Fruit fly (Drosophila melanogaster): Measurements from ENCODE around the gene CG12420.
A peak's percentile ranks its signal among the peaks of the same experiment; 100 is the strongest.

Gene CG12420

dm6 chr3R:10226132-10227023 is 3.9 kb downstream of the CG12420 start:
- TF ChIP-seq pan (optimal IDR thresholded peaks at IDR 0.05) = no peak
- no peak for TF ChIP-seq usp (GFP tag; optimal IDR thresholded peaks at IDR 0.05)
- TF ChIP-seq Dll (optimal IDR thresholded peaks at IDR 0.05) = no peak
- no peak for TF ChIP-seq CG8478 (optimal IDR thresholded peaks at IDR 0.05)
- TF ChIP-seq EcR (GFP tag; optimal IDR thresholded peaks at IDR 0.05) = no peak
- no peak for TF ChIP-seq psq (optimal IDR thresholded peaks at IDR 0.05)

- TF ChIP-seq EcR (GFP tag; optimal IDR thresholded peaks at IDR 0.05) (no peak), pan (optimal IDR thresholded peaks at IDR 0.05) (no peak), CG8478 (optimal IDR thresholded peaks at IDR 0.05) (no peak), Dll (optimal IDR thresholded peaks at IDR 0.05) (no peak), usp (GFP tag; optimal IDR thresholded peaks at IDR 0.05) (no peak), psq (optimal IDR thresholded peaks at IDR 0.05) (no peak)
Observed at dm6 chr3R:10227990-10228389, 5.5 kb downstream of the CG12420 start.

dm6 chr3R:10251218-10251617 is 28.7 kb downstream of the CG12420 start, which contains the start of gene CG3999:
CG3999 (plus strand) TSS chr3R:10251518.
- no peak for TF ChIP-seq CG8478 (optimal IDR thresholded peaks at IDR 0.05)
- TF ChIP-seq EcR (GFP tag; optimal IDR thresholded peaks at IDR 0.05) = no peak
- TF ChIP-seq pan (optimal IDR thresholded peaks at IDR 0.05) = no peak
- TF ChIP-seq usp (GFP tag; optimal IDR thresholded peaks at IDR 0.05) = no peak
- TF ChIP-seq psq (optimal IDR thresholded peaks at IDR 0.05) = no peak
- TF ChIP-seq Dll (optimal IDR thresholded peaks at IDR 0.05) = no peak

dm6 chr3R:10251846-10252245 is 29.3 kb downstream of the CG12420 start:
- TF ChIP-seq pan (optimal IDR thresholded peaks at IDR 0.05) = no peak
- TF ChIP-seq usp (GFP tag; optimal IDR thresholded peaks at IDR 0.05) = no peak
- TF ChIP-seq Dll (optimal IDR thresholded peaks at IDR 0.05) = no peak
- TF ChIP-seq psq (optimal IDR thresholded peaks at IDR 0.05) = no peak
- no peak for TF ChIP-seq EcR (GFP tag; optimal IDR thresholded peaks at IDR 0.05)
- no peak for TF ChIP-seq CG8478 (optimal IDR thresholded peaks at IDR 0.05)

- TF ChIP-seq EcR (GFP tag; optimal IDR thresholded peaks at IDR 0.05) (no peak), Dll (optimal IDR thresholded peaks at IDR 0.05) (no peak), pan (optimal IDR thresholded peaks at IDR 0.05) (no peak), psq (optimal IDR thresholded peaks at IDR 0.05) (no peak)
Observed at dm6 chr3R:10261800-10262199, 39.3 kb downstream of the CG12420 start, which contains the start of the genes Sirt6 and pont. Sirt6 (minus strand) TSS chr3R:10261849. pont (plus strand) TSS chr3R:10262123.

- TF ChIP-seq pan (optimal IDR thresholded peaks at IDR 0.05) = no peak
- TF ChIP-seq psq (optimal IDR thresholded peaks at IDR 0.05) = no peak
- no peak for TF ChIP-seq EcR (GFP tag; optimal IDR thresholded peaks at IDR 0.05)
- no peak for TF ChIP-seq Dll (optimal IDR thresholded peaks at IDR 0.05)
- no peak for TF ChIP-seq CG8478 (optimal IDR thresholded peaks at IDR 0.05)
- no peak for TF ChIP-seq usp (GFP tag; optimal IDR thresholded peaks at IDR 0.05)
Observed at dm6 chr3R:10263972-10264536, 41.6 kb downstream of the CG12420 start, which contains the start of gene Nuak. Nuak (plus strand) TSS chr3R:10264306.

dm6 chr3R:10264601-10265421 is 42.3 kb downstream of the CG12420 start:
- TF ChIP-seq Dll (optimal IDR thresholded peaks at IDR 0.05) = peak; percentile 4
- no peak for TF ChIP-seq usp (GFP tag; optimal IDR thresholded peaks at IDR 0.05)

dm6 chr3R:10265552-10266137 is 43.1 kb downstream of the CG12420 start:
- TF ChIP-seq EcR (GFP tag; optimal IDR thresholded peaks at IDR 0.05) (no peak), Dll (optimal IDR thresholded peaks at IDR 0.05) (no peak), CG8478 (optimal IDR thresholded peaks at IDR 0.05) (no peak)

dm6 chr3R:10266624-10267492 is 44.4 kb downstream of the CG12420 start:
- TF ChIP-seq pan (optimal IDR thresholded peaks at IDR 0.05) = no peak
- TF ChIP-seq usp (GFP tag; optimal IDR thresholded peaks at IDR 0.05) = no peak
- no peak for TF ChIP-seq Dll (optimal IDR thresholded peaks at IDR 0.05)
- TF ChIP-seq psq (optimal IDR thresholded peaks at IDR 0.05) = no peak
- no peak for TF ChIP-seq CG8478 (optimal IDR thresholded peaks at IDR 0.05)
- no peak for TF ChIP-seq EcR (GFP tag; optimal IDR thresholded peaks at IDR 0.05)

- TF ChIP-seq CG8478 (optimal IDR thresholded peaks at IDR 0.05) (no peak), pan (optimal IDR thresholded peaks at IDR 0.05) (no peak), psq (optimal IDR thresholded peaks at IDR 0.05) (no peak), Dll (optimal IDR thresholded peaks at IDR 0.05) (no peak), EcR (GFP tag; optimal IDR thresholded peaks at IDR 0.05) (no peak)
Observed at dm6 chr3R:10268101-10268864, 45.8 kb downstream of the CG12420 start.

Data from whole organism.